Fruit fly (Drosophila melanogaster) whole organism, prepupa: ENCODE results near the gene CG14535.

Experiments used
- CG6808 ChIP-seq: fragments of 200-800 bp; sonication (Bioruptor generic); optimal IDR thresholded peaks from 3 replicates; lab custom pipeline; 2017; ENCODE audit warnings: missing biosample characterization, missing genetic modification characterization, mild to moderate bottlenecking, moderate library complexity, missing genetic modification reagents
- Hr4 ChIP-seq: fragments of 200-800 bp; sonication (Bioruptor generic); optimal IDR thresholded peaks from 3 replicates; lab custom pipeline; 2016; ENCODE audit warnings: missing biosample characterization, missing genetic modification characterization
- Lpt ChIP-seq: fragments of 200-800 bp; sonication (Bioruptor generic); optimal IDR thresholded peaks from 3 replicates; lab custom pipeline; 2016; ENCODE audit warnings: missing biosample characterization, missing genetic modification characterization
- dsx ChIP-seq: fragments of 200-800 bp; optimal IDR thresholded peaks from 3 replicates; lab custom pipeline; 2019; ENCODE audit warnings: missing biosample characterization, mild to moderate bottlenecking, missing genetic modification characterization, moderate library complexity; ENCODE audit not compliant: poor library complexity, severe bottlenecking

dm6 chr2L:7799804-7800433 lies 55.4 kb downstream of the CG14535 start, which contains the start of the genes Herp and r2d2:
- peak; percentile 77 for TF ChIP-seq dsx (GFP tag; lab: Kevin White, UChicago)
- peak; percentile 77 for TF ChIP-seq Lpt (GFP tag; lab: Kevin White, UChicago)
- peak; percentile 90 for TF ChIP-seq Hr4 (GFP tag; lab: Kevin White, UChicago)
- peak; percentile 83 for TF ChIP-seq CG6808 (GFP tag; lab: Kevin White, UChicago)
